Worm (Caenorhabditis elegans): ENCODE results near the gene Y53G8AL.1.

ce11 chrIII:3185232-3185631 lies 47.7 kb upstream of the Y53G8AL.1 start:
- TF ChIP-seq elt-2 (tag; optimal IDR thresholded peaks at IDR 0.05): no peak
- no peak for TF ChIP-seq rnt-1 (tag; optimal IDR thresholded peaks at IDR 0.05)
- TF ChIP-seq hlh-6 (tag; optimal IDR thresholded peaks at IDR 0.05): no peak
- no peak for TF ChIP-seq F13H6.1 (tag; optimal IDR thresholded peaks at IDR 0.05)
- TF ChIP-seq pqm-1 (tag; optimal IDR thresholded peaks at IDR 0.05): no peak

Data from whole organism, late embryonic.